Worm (Caenorhabditis elegans): ENCODE data around the gene Y56A3A.31.

DNA sequence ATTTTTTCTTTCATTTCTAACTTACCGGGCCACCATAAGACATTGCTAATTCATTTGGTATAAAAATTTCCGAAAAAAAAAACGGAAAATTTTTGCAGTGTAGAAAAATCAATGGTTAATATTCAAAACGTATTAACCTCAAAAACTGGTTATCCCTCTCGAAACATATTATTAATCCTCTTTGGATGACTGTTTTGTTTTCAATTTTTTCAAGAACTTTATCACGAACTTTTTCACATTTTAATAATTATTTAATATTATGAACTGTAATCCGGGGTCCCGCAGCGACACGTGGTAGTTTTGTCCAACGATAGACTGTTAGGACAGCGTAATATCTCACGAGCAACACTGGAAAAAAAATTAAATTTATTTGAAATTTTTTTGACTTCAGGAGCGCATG is 54.5 kb downstream of the Y56A3A.31 start, which contains the start of gene Y79H2A.12:
- no peak for TF ChIP-seq ceh-28 (tag; optimal IDR thresholded peaks at IDR 0.05)
- TF ChIP-seq jun-1 (tag; optimal IDR thresholded peaks at IDR 0.05) = no peak
- no peak for TF ChIP-seq ceh-9 (tag; optimal IDR thresholded peaks at IDR 0.05)
- no peak for TF ChIP-seq nfya-1 (tag; optimal IDR thresholded peaks at IDR 0.05; ENCODE audit: insufficient read depth)
- TF ChIP-seq pha-4 (tag; optimal IDR thresholded peaks at IDR 0.05) = no peak
- TF ChIP-seq elt-2 (tag; optimal IDR thresholded peaks at IDR 0.05) = no peak
- TF ChIP-seq sea-2 (GFP tag; optimal IDR thresholded peaks at IDR 0.05) = no peak
- no peak for TF ChIP-seq nhr-28 (tag; optimal IDR thresholded peaks at IDR 0.05)
- no peak for TF ChIP-seq egl-27 (tag; optimal IDR thresholded peaks at IDR 0.05)
- no peak for TF ChIP-seq lin-39 (tag; optimal IDR thresholded peaks at IDR 0.05)
- TF ChIP-seq ztf-11 (tag; optimal IDR thresholded peaks at IDR 0.05) = no peak
- TF ChIP-seq ceh-16 (tag; optimal IDR thresholded peaks at IDR 0.05) = no peak
- no peak for TF ChIP-seq nhr-77 (tag; optimal IDR thresholded peaks at IDR 0.05)
- no peak for TF ChIP-seq daf-12 (tag; optimal IDR thresholded peaks at IDR 0.05)

Data from whole organism, L3 larva.